Worm (Caenorhabditis elegans) whole organism, L2 larva: ENCODE data around the gene F35A5.8.

Experiments
- ceh-82 ChIP-seq: fragments of 150-350 bp; optimal IDR thresholded peaks from 2 replicates; lab custom pipeline; 2014; ENCODE audit warnings: missing biosample characterization, missing genetic modification characterization
- egl-27 ChIP-seq: sonication (generic microtip); optimal IDR thresholded peaks from 3 replicates; lab custom pipeline; 2017; ENCODE audit warnings: missing biosample characterization, missing genetic modification reagents, missing genetic modification characterization
- elt-3 ChIP-seq: sonication (generic microtip); optimal IDR thresholded peaks from 2 replicates; lab custom pipeline; 2017; ENCODE audit warnings: missing biosample characterization, missing genetic modification characterization
- nhr-12 ChIP-seq: fragments of 150-350 bp; optimal IDR thresholded peaks from 2 replicates; lab custom pipeline; 2014; ENCODE audit warnings: missing biosample characterization, missing genetic modification characterization
- nhr-237 ChIP-seq: fragments of 150-350 bp; optimal IDR thresholded peaks from 2 replicates; lab custom pipeline; 2014; ENCODE audit warnings: missing biosample characterization, missing genetic modification characterization
- skn-1 ChIP-seq: sonication (generic microtip); optimal IDR thresholded peaks from 2 replicates; lab custom pipeline; 2017; ENCODE audit warnings: missing biosample characterization, missing genetic modification characterization
- snpc-4 ChIP-seq: fragments of 150-350 bp; optimal IDR thresholded peaks from 2 replicates; lab custom pipeline; 2014; ENCODE audit warnings: missing biosample characterization, missing genetic modification characterization

ce11 chrX:3804837-3805236 lies 1.6 kb upstream of the F35A5.8 start, which contains the start of gene F35A5.2:
- TF ChIP-seq elt-3 (no peak), snpc-4 (tag; lab: Kevin White, UChicago) (no peak), nhr-237 (tag; lab: Kevin White, UChicago) (no peak), skn-1 (tag; lab: Kevin White, UChicago) (no peak), nhr-12 (no peak), ceh-82 (tag; lab: Kevin White, UChicago) (no peak), egl-27 (tag; lab: Kevin White, UChicago) (no peak)
